Worm (Caenorhabditis elegans): ENCODE data around the gene F08C6.5.

Gene F08C6.5

ce11 chrX:7561972-7562371 lies 2.8 kb downstream of the F08C6.5 start:
- TF ChIP-seq nhr-102 (tag; optimal IDR thresholded peaks at IDR 0.05) (no peak), zag-1 (tag; optimal IDR thresholded peaks at IDR 0.05) (no peak), mdl-1 (tag; optimal IDR thresholded peaks at IDR 0.05) (no peak), egl-43 (GFP tag; IDR thresholded peaks at IDR 0.05) (no peak), madf-5 (GFP tag; IDR thresholded peaks at IDR 0.05) (no peak), pha-4 (GFP tag; IDR thresholded peaks at IDR 0.05) (no peak), pha-4 (tag; optimal IDR thresholded peaks at IDR 0.05) (no peak), dmd-6 (GFP tag; IDR thresholded peaks at IDR 0.05) (no peak), Y105C5A.15 (GFP tag; IDR thresholded peaks at IDR 0.05) (no peak), ces-1 (GFP tag; optimal IDR thresholded peaks at IDR 0.05) (no peak), sdz-12 (GFP tag; optimal IDR thresholded peaks at IDR 0.05) (no peak), ceh-32 (tag; optimal IDR thresholded peaks at IDR 0.05; ENCODE audit: poor library complexity) (no peak), nhr-25 (tag; optimal IDR thresholded peaks at IDR 0.05; ENCODE audit: borderline replicate concordance, insufficient read depth) (no peak), F37D6.2 (tag; optimal IDR thresholded peaks at IDR 0.05) (no peak), dpl-1 (GFP tag; optimal IDR thresholded peaks at IDR 0.05) (no peak), nhr-6 (tag; optimal IDR thresholded peaks at IDR 0.05) (no peak)

- no peak for TF ChIP-seq F26F4.8 (GFP tag; conservative IDR thresholded peaks at IDR 0.05)
- TF ChIP-seq madf-5 (GFP tag; IDR thresholded peaks at IDR 0.05): no peak
- no peak for TF ChIP-seq ama-1 (optimal IDR thresholded peaks at IDR 0.05)
- TF ChIP-seq mep-1 (tag; optimal IDR thresholded peaks at IDR 0.05): no peak
- no peak for TF ChIP-seq F10B5.3 (tag; optimal IDR thresholded peaks at IDR 0.05)
- TF ChIP-seq Y75B8A.6 (GFP tag; IDR thresholded peaks at IDR 0.05): no peak
- no peak for TF ChIP-seq nhr-102 (tag; optimal IDR thresholded peaks at IDR 0.05)
- TF ChIP-seq php-3 (GFP tag; IDR thresholded peaks at IDR 0.05): no peak
- no peak for TF ChIP-seq lim-7 (GFP tag; IDR thresholded peaks at IDR 0.05)
- no peak for TF ChIP-seq cey-2 (tag; optimal IDR thresholded peaks at IDR 0.05; ENCODE audit: borderline replicate concordance, insufficient read depth)
Observed at ce11 chrX:7562625-7563024, 3.4 kb downstream of the F08C6.5 start, which contains the start of gene sto-1. TSS of gene sto-1 (plus strand) at chrX:7562824.

- TF ChIP-seq lim-7 (GFP tag; IDR thresholded peaks at IDR 0.05): no peak
- no peak for TF ChIP-seq lin-13 (GFP tag; optimal IDR thresholded peaks at IDR 0.05)
- TF ChIP-seq hmg-1.1 (GFP tag; IDR thresholded peaks at IDR 0.05): no peak
- no peak for TF ChIP-seq nhr-48 (tag; optimal IDR thresholded peaks at IDR 0.05)
- TF ChIP-seq zfp-3 (GFP tag; conservative IDR thresholded peaks at IDR 0.05): no peak
- no peak for TF ChIP-seq daf-16 (GFP tag; optimal IDR thresholded peaks at IDR 0.05)
- TF ChIP-seq daf-16 (tag; optimal IDR thresholded peaks at IDR 0.05): no peak
- TF ChIP-seq aly-2 (tag; optimal IDR thresholded peaks at IDR 0.05): no peak
- no peak for TF ChIP-seq Y105C5A.15 (GFP tag; IDR thresholded peaks at IDR 0.05)
- no peak for TF ChIP-seq ceh-20 (GFP tag; IDR thresholded peaks at IDR 0.05)
- TF ChIP-seq hlh-11 (tag; optimal IDR thresholded peaks at IDR 0.05): no peak
- TF ChIP-seq zag-1 (tag; optimal IDR thresholded peaks at IDR 0.05): no peak
- TF ChIP-seq ces-1 (GFP tag; optimal IDR thresholded peaks at IDR 0.05): no peak
- no peak for TF ChIP-seq vab-7 (GFP tag; IDR thresholded peaks at IDR 0.05)
Observed at ce11 chrX:7563425-7563824, 4.2 kb downstream of the F08C6.5 start.

- TF ChIP-seq Y48G9A.11 (GFP tag; IDR thresholded peaks at IDR 0.05) (no peak), lsy-2 (tag; optimal IDR thresholded peaks at IDR 0.05) (peak in 1 of 2 experiments; percentile 4), mes-2 (tag; optimal IDR thresholded peaks at IDR 0.05; ENCODE audit: poor library complexity, severe bottlenecking) (peak; percentile 33), dpl-1 (GFP tag; optimal IDR thresholded peaks at IDR 0.05) (no peak), T20F7.1 (GFP tag; optimal IDR thresholded peaks at IDR 0.05) (peak; percentile 92), dve-1 (tag; optimal IDR thresholded peaks at IDR 0.05; ENCODE audit: insufficient read depth) (peak; percentile 7), F26F4.8 (GFP tag; conservative IDR thresholded peaks at IDR 0.05) (no peak)
Observed at ce11 chrX:7565005-7565404, 5.8 kb downstream of the F08C6.5 start, which contains the start of gene vps-52. TSS of gene vps-52 (plus strand) at chrX:7565323.
